Worm (Caenorhabditis elegans) whole organism, young adult: Measurements from ENCODE around the gene skr-9.

ENCODE experiments used
- B0035.1 ChIP-seq: sonication (generic microtip); optimal IDR thresholded peaks from 2 replicates; lab custom pipeline; 2016; ENCODE audit warnings: missing genetic modification characterization, mild to moderate bottlenecking, missing compliant biosample characterization, missing genotype, missing genetic modification reagents
- B0336.3 ChIP-seq: fragments of 200-800 bp; sonication (Bioruptor generic); IDR thresholded peaks from 2 replicates; pipeline ENCODE4 v1.3.6; 2022; ENCODE audit warnings: missing genetic modification characterization, missing compliant biosample characterization
- C06A6.2 ChIP-seq: fragments of 200-800 bp; sonication (Bioruptor generic); conservative IDR thresholded peaks from 2 replicates; pipeline ENCODE4 v1.3.6; 2022; ENCODE audit warnings: missing genetic modification characterization, missing compliant biosample characterization
- C17E4.6 ChIP-seq: fragments of 200-800 bp; sonication (Bioruptor generic); IDR thresholded peaks from 2 replicates; pipeline ENCODE4 v1.3.6; 2022; ENCODE audit warnings: missing genetic modification reagents, missing genetic modification characterization, missing compliant biosample characterization
- F52B5.7 ChIP-seq: sonication (generic microtip); optimal IDR thresholded peaks from 2 replicates; lab custom pipeline; 2016; ENCODE audit warnings: mild to moderate bottlenecking, missing genetic modification characterization, missing compliant biosample characterization
- F57A8.1 ChIP-seq: fragments of 200-800 bp; sonication (Bioruptor generic); optimal IDR thresholded peaks from 2 replicates; lab custom pipeline; 2018; ENCODE audit warnings: mild to moderate bottlenecking, missing genetic modification characterization, moderate library complexity, missing compliant biosample characterization
- T07F8.4 ChIP-seq: sonication (generic microtip); optimal IDR thresholded peaks from 2 replicates; lab custom pipeline; 2016; ENCODE audit warnings: mild to moderate bottlenecking, missing genetic modification characterization, moderate library complexity, missing compliant biosample characterization
- akir-1 ChIP-seq: fragments of 200-800 bp; sonication (Bioruptor generic); optimal IDR thresholded peaks from 2 replicates; lab custom pipeline; 2018; ENCODE audit warnings: mild to moderate bottlenecking, missing genetic modification characterization, moderate library complexity, missing compliant biosample characterization
- aptf-3 ChIP-seq: fragments of 200-800 bp; sonication (Bioruptor generic); IDR thresholded peaks from 2 replicates; pipeline ENCODE4 v1.3.6; 2022; ENCODE audit warnings: missing genetic modification characterization, missing compliant biosample characterization
- atf-7 ChIP-seq: sonication (generic microtip); optimal IDR thresholded peaks from 2 replicates; lab custom pipeline; 2017; ENCODE audit warnings: mild to moderate bottlenecking, missing genetic modification characterization, missing compliant biosample characterization
- athp-1 ChIP-seq: sonication (generic microtip); optimal IDR thresholded peaks from 2 replicates; lab custom pipeline; 2017; ENCODE audit warnings: mild to moderate bottlenecking, missing genetic modification characterization, missing compliant biosample characterization
- cebp-1 ChIP-seq, 2 experiments: fragments of 200-800 bp in 1 of 2; sonication (Bioruptor generic) in 1 of 2; sonication (generic microtip) in 1 of 2; IDR thresholded peaks in 1 of 2; optimal IDR thresholded peaks in 1 of 2; 2 replicates each; pipeline versions ENCODE4 v1.3.6 to Lab custom; 2017 to 2022; ENCODE audit warnings: missing compliant biosample characterization in 2 of 2, missing genetic modification characterization in 2 of 2, mild to moderate bottlenecking in 1 of 2, missing genetic modification reagents in 1 of 2, moderate library complexity in 1 of 2
- ceh-27 ChIP-seq: fragments of 200-800 bp; sonication (Bioruptor generic); optimal IDR thresholded peaks from 2 replicates; lab custom pipeline; 2018; ENCODE audit warnings: mild to moderate bottlenecking, missing genetic modification characterization, moderate library complexity, missing compliant biosample characterization
- die-1 ChIP-seq: sonication (generic microtip); optimal IDR thresholded peaks from 2 replicates; lab custom pipeline; 2016; ENCODE audit warnings: missing genotype, mild to moderate bottlenecking, missing genetic modification characterization, missing compliant biosample characterization
- dox-1 ChIP-seq: fragments of 200-800 bp; sonication (Bioruptor generic); IDR thresholded peaks from 2 replicates; pipeline ENCODE4 v1.3.6; 2022; ENCODE audit warnings: missing genetic modification reagents, missing genetic modification characterization, missing compliant biosample characterization
- fkh-3 ChIP-seq: sonication (generic microtip); optimal IDR thresholded peaks from 2 replicates; lab custom pipeline; 2016; ENCODE audit warnings: mild to moderate bottlenecking, missing genetic modification characterization, missing compliant biosample characterization
- hlh-26 ChIP-seq: fragments of 200-800 bp; sonication (Bioruptor generic); conservative IDR thresholded peaks from 2 replicates; pipeline ENCODE4 v1.3.6; 2022; ENCODE audit warnings: missing genetic modification reagents, missing genetic modification characterization, missing compliant biosample characterization
- lag-1 ChIP-seq: fragments of 200-800 bp; sonication (Bioruptor generic); IDR thresholded peaks from 2 replicates; pipeline ENCODE4 v1.3.6; 2022; ENCODE audit warnings: missing genetic modification reagents, missing genetic modification characterization, missing compliant biosample characterization
- let-526 ChIP-seq: fragments of 200-800 bp; sonication (Bioruptor generic); IDR thresholded peaks from 2 replicates; pipeline ENCODE4 v1.3.6; 2022; ENCODE audit warnings: missing genetic modification reagents, missing genetic modification characterization, missing compliant biosample characterization
- lin-35 ChIP-seq, 3 experiments: fragments of 150-350 bp in 2 of 3; sonication (generic microtip) in 1 of 3; optimal IDR thresholded peaks; 2 replicates each; lab custom pipeline; 2014 to 2018; ENCODE audit warnings: missing biosample characterization in 3 of 3, missing genetic modification characterization in 3 of 3, missing genetic modification reagents in 3 of 3
- lin-54 ChIP-seq: fragments of 200-800 bp; sonication (Bioruptor generic); optimal IDR thresholded peaks from 2 replicates; lab custom pipeline; 2018; ENCODE audit warnings: mild to moderate bottlenecking, missing genetic modification characterization, missing compliant biosample characterization
- lsl-1 ChIP-seq: fragments of 200-800 bp; sonication (Bioruptor generic); optimal IDR thresholded peaks from 2 replicates; lab custom pipeline; 2018; ENCODE audit warnings: mild to moderate bottlenecking, missing genetic modification characterization, moderate library complexity, missing compliant biosample characterization
- madf-10 ChIP-seq: sonication (generic microtip); optimal IDR thresholded peaks from 2 replicates; lab custom pipeline; 2016; ENCODE audit warnings: mild to moderate bottlenecking, missing genetic modification characterization, missing compliant biosample characterization
- madf-3 ChIP-seq: fragments of 200-800 bp; sonication (Bioruptor generic); IDR thresholded peaks from 2 replicates; pipeline ENCODE4 v1.3.6; 2022; ENCODE audit warnings: missing genetic modification reagents, missing genetic modification characterization, missing compliant biosample characterization
- nfyb-1 ChIP-seq: fragments of 200-800 bp; sonication (Bioruptor generic); IDR thresholded peaks from 2 replicates; pipeline ENCODE4 v1.3.6; 2022; ENCODE audit warnings: missing genetic modification reagents, missing genetic modification characterization, missing compliant biosample characterization
- nhr-80 ChIP-seq: sonication (generic microtip); optimal IDR thresholded peaks from 2 replicates; lab custom pipeline; 2016; ENCODE audit warnings: missing genetic modification characterization, missing compliant biosample characterization
- pbrm-1 ChIP-seq: fragments of 200-800 bp; sonication (Bioruptor generic); IDR thresholded peaks from 2 replicates; pipeline ENCODE4 v1.3.6; 2022; ENCODE audit warnings: missing genetic modification reagents, missing genetic modification characterization, missing compliant biosample characterization
- pha-4 ChIP-seq: fragments of 150-350 bp; sonication (generic microtip); optimal IDR thresholded peaks from 2 replicates; lab custom pipeline; 2014; ENCODE audit warnings: missing biosample characterization, missing genetic modification reagents, missing genetic modification characterization
- rec-8 ChIP-seq, 2 experiments: sonication (generic microtip); optimal IDR thresholded peaks; 2 replicates each; lab custom pipeline; 2016; ENCODE audit warnings: mild to moderate bottlenecking in 2 of 2, missing genetic modification characterization in 2 of 2, missing genetic modification reagents in 2 of 2, missing genotype in 2 of 2, missing biosample characterization in 1 of 2, missing compliant biosample characterization in 1 of 2, moderate library complexity in 1 of 2
- snpc-4 ChIP-seq, 5 experiments: fragments of 150-350 bp in 1 of 5; sonication (generic microtip) in 4 of 5; optimal IDR thresholded peaks; 2 replicates each; lab custom pipeline; 2014 to 2018; ENCODE audit warnings: missing genetic modification characterization in 5 of 5, missing biosample characterization in 3 of 5, antibody characterized with exemption in 2 of 5, mild to moderate bottlenecking in 2 of 5, missing compliant biosample characterization in 2 of 5, missing genotype in 2 of 5, moderate library complexity in 2 of 5, missing genetic modification reagents in 1 of 5
- unc-62 ChIP-seq: fragments of 150-350 bp; optimal IDR thresholded peaks from 2 replicates; lab custom pipeline; 2014; ENCODE audit warnings: missing biosample characterization, missing genetic modification reagents, missing genetic modification characterization
- ztf-22 ChIP-seq: fragments of 200-800 bp; sonication (Bioruptor generic); optimal IDR thresholded peaks from 2 replicates; lab custom pipeline; 2018; ENCODE audit warnings: mild to moderate bottlenecking, missing genetic modification characterization, moderate library complexity, missing compliant biosample characterization

The skr-9 gene

ce11 chrIV:17174087-17174486 is 10.7 kb downstream of the skr-9 start:
- TF ChIP-seq lsl-1 (GFP tag; lab: Kevin White, UChicago), result no peak
- peak; percentile 45 for TF ChIP-seq nhr-80
- no peak for TF ChIP-seq akir-1 (GFP tag; lab: Kevin White, UChicago)
- TF ChIP-seq nfyb-1, result no peak
- no peak for TF ChIP-seq fkh-3 (tag; lab: Kevin White, UChicago)
- TF ChIP-seq lin-35 (GFP tag; optimal IDR thresholded peaks at IDR 0.05; lab: Kevin White, UChicago), result no peak
- no peak for TF ChIP-seq madf-3 (GFP tag; lab: Robert Waterston, UW)
- no peak for TF ChIP-seq madf-10 (tag; lab: Kevin White, UChicago)
- no peak for TF ChIP-seq C17E4.6 (GFP tag; lab: Robert Waterston, UW)

DNA sequence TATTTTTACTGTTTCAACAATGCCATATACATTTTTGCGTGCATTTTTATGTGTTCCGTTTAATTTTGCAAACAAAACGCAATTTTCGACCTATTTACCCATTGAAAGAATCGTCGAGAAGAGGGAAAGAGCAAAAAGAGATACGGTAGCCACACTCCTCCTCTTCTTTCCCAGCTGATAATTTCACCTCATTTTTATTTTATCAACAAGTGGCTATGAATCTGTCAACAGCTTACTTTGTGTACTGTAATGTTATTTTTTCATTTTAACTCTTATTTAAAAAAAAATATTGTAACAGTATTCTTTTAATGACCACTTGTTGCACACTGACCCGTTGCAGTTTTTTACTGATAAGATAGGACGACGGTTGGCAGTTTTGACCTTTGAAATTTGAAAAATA is 11.6 kb downstream of the skr-9 start:
- no peak for TF ChIP-seq T07F8.4 (tag; lab: Kevin White, UChicago)
- no peak for TF ChIP-seq pha-4 (tag; lab: Kevin White, UChicago)
- TF ChIP-seq atf-7 (tag; lab: Kevin White, UChicago), result no peak
- TF ChIP-seq hlh-26 (GFP tag; lab: Robert Waterston, UW), result no peak
- TF ChIP-seq ceh-27, result no peak
- TF ChIP-seq B0336.3 (GFP tag; lab: Robert Waterston, UW), result no peak
- TF ChIP-seq F52B5.7 (tag; lab: Kevin White, UChicago), result no peak
- TF ChIP-seq F57A8.1 (GFP tag; lab: Kevin White, UChicago), result no peak
- TF ChIP-seq snpc-4 (GFP tag; optimal IDR thresholded peaks at IDR 0.05; lab: Kevin White, UChicago), result no peak
- TF ChIP-seq snpc-4 (tag; optimal IDR thresholded peaks at IDR 0.05; lab: Kevin White, UChicago), result no peak
- TF ChIP-seq aptf-3 (GFP tag; lab: Robert Waterston, UW), result no peak
- TF ChIP-seq rec-8 (tag; optimal IDR thresholded peaks at IDR 0.05; lab: Kevin White, UChicago), result no peak

DNA sequence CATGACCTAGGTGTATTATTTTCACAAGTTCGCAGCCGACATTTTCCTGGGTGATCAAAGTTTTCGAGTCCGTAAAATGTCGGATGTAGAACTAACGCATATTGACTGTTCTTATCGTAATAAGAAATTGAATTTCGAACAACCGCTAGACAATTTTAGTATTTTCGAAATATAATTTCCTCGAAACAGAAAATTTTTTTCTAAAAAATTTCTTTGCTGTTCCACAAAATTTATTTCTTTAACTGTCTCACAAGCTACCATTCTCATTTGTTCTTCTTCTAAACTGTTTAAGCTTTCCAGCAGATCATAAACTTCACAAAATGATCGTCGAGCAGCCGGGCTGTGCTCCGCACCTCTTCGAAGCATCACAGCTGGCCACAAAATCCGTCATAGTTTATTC is 12.8 kb downstream of the skr-9 start, which contains the start of gene C52D10.3:
Gene C52D10.3, plus strand, starts transcription at position 301 of the 400 bp plus-strand sequence.
- no peak for TF ChIP-seq lin-54 (GFP tag; lab: Kevin White, UChicago)
- TF ChIP-seq unc-62, result no peak
- TF ChIP-seq let-526, result no peak
- TF ChIP-seq die-1 (tag; lab: Kevin White, UChicago), result no peak
- no peak for TF ChIP-seq athp-1 (tag; lab: Kevin White, UChicago)
- no peak for TF ChIP-seq pbrm-1 (GFP tag; lab: Robert Waterston, UW)
- no peak for TF ChIP-seq B0035.1 (tag; lab: Kevin White, UChicago)

DNA sequence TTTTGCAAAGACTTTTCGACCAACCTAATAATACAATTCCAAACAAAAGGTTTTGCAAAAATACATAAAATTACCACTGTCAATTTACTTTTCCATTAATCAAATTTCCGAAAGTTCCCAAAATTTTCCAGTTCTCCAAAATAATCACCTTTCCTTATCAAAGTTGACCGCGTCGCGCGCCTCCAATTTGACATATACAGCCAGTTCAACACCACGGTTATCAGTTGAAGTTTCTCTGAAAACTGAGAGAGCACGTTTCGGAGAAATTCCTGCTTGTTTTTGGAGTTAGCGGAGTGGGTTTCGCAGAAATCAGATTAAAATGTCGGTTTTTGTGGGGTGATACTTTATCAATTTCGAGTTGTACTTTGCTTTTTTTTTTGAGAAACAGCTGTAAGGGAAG is 15.7 kb downstream of the skr-9 start:
- TF ChIP-seq C06A6.2 (GFP tag; lab: Robert Waterston, UW), result no peak
- TF ChIP-seq pha-4 (tag; lab: Kevin White, UChicago), result no peak
- peak; percentile 32; the same call in 1 of the 2 replicates for TF ChIP-seq dox-1 (GFP tag; lab: Robert Waterston, UW)
- peak; percentile 55 for TF ChIP-seq nhr-80
- TF ChIP-seq cebp-1 (GFP tag; IDR thresholded peaks at IDR 0.05; lab: Robert Waterston, UW), result no peak
- TF ChIP-seq cebp-1 (tag; optimal IDR thresholded peaks at IDR 0.05; lab: Kevin White, UChicago), result no peak

DNA sequence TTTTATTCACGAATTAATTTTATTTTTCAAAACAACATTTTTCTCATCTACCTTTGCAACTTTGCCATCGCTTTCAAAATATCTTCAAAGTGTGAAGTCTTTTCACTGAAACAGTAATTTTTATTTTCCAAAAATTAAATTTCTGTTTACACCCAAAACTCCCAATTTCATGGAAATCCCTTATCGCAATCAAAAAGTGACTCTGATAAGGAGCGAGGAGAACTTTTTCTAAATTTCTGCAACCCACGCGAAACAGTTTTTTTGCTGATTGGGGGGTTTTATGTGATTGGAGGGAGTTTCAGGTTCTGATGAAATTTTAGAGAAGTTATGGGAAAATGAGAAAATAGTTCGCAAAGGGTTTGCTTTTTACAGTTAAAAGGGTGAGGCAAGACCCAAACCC is 16.2 kb downstream of the skr-9 start:
- TF ChIP-seq ztf-22 (GFP tag; lab: Kevin White, UChicago), result no peak
- TF ChIP-seq lag-1, result no peak
- TF ChIP-seq snpc-4 (GFP tag; optimal IDR thresholded peaks at IDR 0.05; lab: Kevin White, UChicago), result no peak
- TF ChIP-seq snpc-4 (tag; optimal IDR thresholded peaks at IDR 0.05; lab: Kevin White, UChicago), result peak in 3 of 4 experiments; percentile 12 to 59 (median 18)
- no peak for TF ChIP-seq fkh-3 (tag; lab: Kevin White, UChicago)
